Worm (Caenorhabditis elegans) whole organism, early embryonic: ENCODE results near the gene F25E5.2.

Experiments
- B0310.2 ChIP-seq: sonication (generic microtip); optimal IDR thresholded peaks from 2 replicates; lab custom pipeline; 2016; ENCODE audit warnings: mild to moderate bottlenecking, missing genetic modification characterization, missing compliant biosample characterization
- F13C5.2 ChIP-seq: sonication (generic microtip); optimal IDR thresholded peaks from 2 replicates; lab custom pipeline; 2017; ENCODE audit warnings: mild to moderate bottlenecking, missing genetic modification characterization, inconsistent platforms, missing compliant biosample characterization
- aly-1 ChIP-seq: sonication (generic microtip); optimal IDR thresholded peaks from 2 replicates; lab custom pipeline; 2016; ENCODE audit warnings: missing genetic modification characterization, missing compliant biosample characterization
- ama-1 ChIP-seq: fragments of 150-350 bp; optimal IDR thresholded peaks from 2 replicates; lab custom pipeline; 2014
- ceh-13 ChIP-seq: fragments of 200-800 bp; sonication (Bioruptor generic); optimal IDR thresholded peaks from 2 replicates; lab custom pipeline; 2018; ENCODE audit warnings: mild to moderate bottlenecking, missing genetic modification characterization, missing compliant biosample characterization
- ceh-36 ChIP-seq: sonication (generic microtip); optimal IDR thresholded peaks from 2 replicates; lab custom pipeline; 2016; ENCODE audit warnings: missing genetic modification characterization, inconsistent platforms, missing compliant biosample characterization
- ets-7 ChIP-seq: sonication (generic microtip); optimal IDR thresholded peaks from 2 replicates; lab custom pipeline; 2016; ENCODE audit warnings: missing genotype, missing genetic modification characterization, missing compliant biosample characterization
- flt-1 ChIP-seq: fragments of 200-800 bp; sonication (Bioruptor generic); IDR thresholded peaks from 2 replicates; pipeline ENCODE4 v1.3.6; 2022; ENCODE audit warnings: missing genetic modification characterization, missing compliant biosample characterization
- hmbx-1 ChIP-seq: sonication (generic microtip); optimal IDR thresholded peaks from 2 replicates; lab custom pipeline; 2016; ENCODE audit warnings: mild to moderate bottlenecking, missing genetic modification characterization, missing compliant biosample characterization
- hmg-4 ChIP-seq: fragments of 200-800 bp; sonication (Bioruptor generic); optimal IDR thresholded peaks from 2 replicates; lab custom pipeline; 2018; ENCODE audit warnings: mild to moderate bottlenecking, missing genetic modification characterization, missing compliant biosample characterization
- hnd-1 ChIP-seq: sonication (generic microtip); optimal IDR thresholded peaks from 2 replicates; lab custom pipeline; 2016; ENCODE audit warnings: missing genetic modification characterization, missing compliant biosample characterization
- pes-1 ChIP-seq: fragments of 200-800 bp; sonication (Bioruptor generic); IDR thresholded peaks from 2 replicates; pipeline ENCODE4 v1.3.6; 2022; ENCODE audit warnings: missing genetic modification reagents, missing genetic modification characterization, missing compliant biosample characterization
- scrt-1 ChIP-seq: fragments of 200-800 bp; sonication (Bioruptor generic); IDR thresholded peaks from 2 replicates; pipeline ENCODE4 v1.3.6; 2022; ENCODE audit warnings: missing genetic modification characterization, missing compliant biosample characterization
- sea-1 ChIP-seq: fragments of 200-800 bp; sonication (Bioruptor generic); conservative IDR thresholded peaks from 2 replicates; pipeline ENCODE4 v1.3.6; 2022; ENCODE audit warnings: missing genetic modification characterization, missing compliant biosample characterization
- tbx-11 ChIP-seq: fragments of 200-800 bp; sonication (Bioruptor generic); IDR thresholded peaks from 2 replicates; pipeline ENCODE4 v1.3.6; 2022; ENCODE audit warnings: missing genetic modification characterization, missing compliant biosample characterization
- tbx-37 ChIP-seq: fragments of 200-800 bp; sonication (Bioruptor generic); conservative IDR thresholded peaks from 2 replicates; pipeline ENCODE4 v1.3.6; 2022; ENCODE audit warnings: missing genetic modification reagents, missing genetic modification characterization, missing compliant biosample characterization
- tra-4 ChIP-seq: sonication (generic microtip); optimal IDR thresholded peaks from 2 replicates; lab custom pipeline; 2017; ENCODE audit warnings: missing genetic modification characterization, missing compliant biosample characterization

F25E5.2 gene

DNA sequence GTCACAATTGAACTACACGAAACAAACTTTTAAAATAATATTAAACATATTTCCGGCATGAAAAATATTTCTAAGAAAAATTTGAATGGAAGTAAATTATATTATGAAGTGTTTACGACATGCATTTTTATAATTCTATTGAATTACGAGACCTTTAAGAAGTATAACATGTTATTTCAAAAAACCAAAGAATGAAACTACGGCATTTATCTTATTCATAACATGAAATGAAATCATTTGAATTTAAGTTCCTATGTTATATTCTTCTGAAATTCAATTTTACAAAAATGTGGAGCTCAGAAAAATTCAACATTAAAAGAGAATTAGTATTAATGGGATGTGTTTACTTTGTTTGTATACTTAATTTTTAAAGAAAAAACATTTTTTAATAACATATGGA, 24.1 kb upstream of the F25E5.2 start, which contains the start of gene srw-71:
TSS of gene srw-71 (minus strand) at position 101 of the 400 bp plus-strand sequence.
- TF ChIP-seq sea-1 (GFP tag; lab: Robert Waterston, UW) (no peak), ama-1 (lab: Kevin White, UChicago) (no peak), F13C5.2 (no peak), ceh-36 (tag; lab: Kevin White, UChicago) (no peak), B0310.2 (no peak), flt-1 (GFP tag; lab: Robert Waterston, UW) (no peak), hnd-1 (tag; lab: Kevin White, UChicago) (no peak), tbx-11 (GFP tag; lab: Robert Waterston, UW) (no peak), ceh-13 (GFP tag; lab: Kevin White, UChicago) (no peak), scrt-1 (GFP tag; lab: Robert Waterston, UW) (no peak), aly-1 (tag; lab: Kevin White, UChicago) (no peak), ets-7 (tag; lab: Kevin White, UChicago) (no peak), tra-4 (no peak), tbx-37 (GFP tag; lab: Robert Waterston, UW) (no peak), pes-1 (no peak)

ce11 chrV:7432441-7433146, 22.5 kb upstream of the F25E5.2 start:
- no peak for TF ChIP-seq hmbx-1 (tag; lab: Kevin White, UChicago)
- TF ChIP-seq ceh-13 (GFP tag; lab: Kevin White, UChicago): no peak
- no peak for TF ChIP-seq tbx-37 (GFP tag; lab: Robert Waterston, UW)
- TF ChIP-seq pes-1: no peak
- TF ChIP-seq hnd-1 (tag; lab: Kevin White, UChicago): no peak
- no peak for TF ChIP-seq F13C5.2
- TF ChIP-seq ceh-36 (tag; lab: Kevin White, UChicago): no peak
- TF ChIP-seq flt-1 (GFP tag; lab: Robert Waterston, UW): no peak
- TF ChIP-seq tbx-11 (GFP tag; lab: Robert Waterston, UW): no peak
- TF ChIP-seq scrt-1 (GFP tag; lab: Robert Waterston, UW): no peak
- TF ChIP-seq tra-4: no peak
- TF ChIP-seq ama-1 (lab: Kevin White, UChicago): no peak
- TF ChIP-seq ets-7 (tag; lab: Kevin White, UChicago): no peak

DNA sequence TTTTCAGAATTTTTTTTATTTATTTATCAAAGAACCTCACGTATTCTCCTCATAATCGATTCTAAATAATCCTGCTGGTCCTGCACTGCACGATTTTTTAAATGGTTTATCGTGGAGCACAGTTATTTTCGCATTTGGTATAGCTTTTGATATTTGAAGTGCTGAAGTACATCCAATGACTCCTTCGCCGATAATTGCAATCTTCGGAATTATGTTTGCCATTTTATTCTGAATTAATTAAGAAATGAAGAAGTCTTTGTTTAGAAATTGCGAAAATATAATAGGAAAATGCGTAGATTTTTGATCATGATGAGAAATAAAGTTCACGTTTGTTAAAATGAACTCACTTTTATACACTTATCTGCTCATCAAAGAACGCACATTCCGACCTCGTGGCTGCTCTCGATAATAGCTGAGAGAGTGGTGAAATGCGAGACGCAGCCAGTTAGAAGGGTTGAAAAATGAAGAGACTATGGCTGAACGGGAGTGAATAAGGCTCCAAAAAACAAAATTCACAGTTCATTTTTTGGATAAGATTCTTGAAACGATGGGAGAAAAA, 20.2 kb upstream of the F25E5.2 start:
- no peak for TF ChIP-seq ceh-13 (GFP tag; lab: Kevin White, UChicago)
- TF ChIP-seq sea-1 (GFP tag; lab: Robert Waterston, UW): no peak
- TF ChIP-seq tbx-37 (GFP tag; lab: Robert Waterston, UW): no peak
- no peak for TF ChIP-seq aly-1 (tag; lab: Kevin White, UChicago)
- no peak for TF ChIP-seq F13C5.2
- no peak for TF ChIP-seq hmbx-1 (tag; lab: Kevin White, UChicago)
- TF ChIP-seq ceh-36 (tag; lab: Kevin White, UChicago): no peak
- no peak for TF ChIP-seq tbx-11 (GFP tag; lab: Robert Waterston, UW)
- no peak for TF ChIP-seq flt-1 (GFP tag; lab: Robert Waterston, UW)
- TF ChIP-seq ama-1 (lab: Kevin White, UChicago): no peak
- TF ChIP-seq ets-7 (tag; lab: Kevin White, UChicago): no peak

ce11 chrV:7435376-7436204, 19.5 kb upstream of the F25E5.2 start, which contains the start of the genes ddo-2 and F25E5.8:
Gene ddo-2 (minus strand): TSS chrV:7435705.
Gene F25E5.8 (plus strand): TSS chrV:7435930.
- TF ChIP-seq sea-1 (GFP tag; lab: Robert Waterston, UW): no peak
- TF ChIP-seq ama-1 (lab: Kevin White, UChicago): no peak
- no peak for TF ChIP-seq tbx-37 (GFP tag; lab: Robert Waterston, UW)
- no peak for TF ChIP-seq ceh-13 (GFP tag; lab: Kevin White, UChicago)
- TF ChIP-seq B0310.2: no peak
- no peak for TF ChIP-seq ceh-36 (tag; lab: Kevin White, UChicago)
- TF ChIP-seq hnd-1 (tag; lab: Kevin White, UChicago): no peak
- no peak for TF ChIP-seq tra-4
- no peak for TF ChIP-seq F13C5.2
- no peak for TF ChIP-seq ets-7 (tag; lab: Kevin White, UChicago)
- no peak for TF ChIP-seq tbx-11 (GFP tag; lab: Robert Waterston, UW)
- TF ChIP-seq aly-1 (tag; lab: Kevin White, UChicago): no peak
- TF ChIP-seq hmg-4 (GFP tag; lab: Kevin White, UChicago): no peak
- TF ChIP-seq flt-1 (GFP tag; lab: Robert Waterston, UW): no peak
- TF ChIP-seq scrt-1 (GFP tag; lab: Robert Waterston, UW): no peak
- no peak for TF ChIP-seq hmbx-1 (tag; lab: Kevin White, UChicago)

- no peak for TF ChIP-seq pes-1
- TF ChIP-seq F13C5.2: no peak
- no peak for TF ChIP-seq tbx-37 (GFP tag; lab: Robert Waterston, UW)
- TF ChIP-seq hnd-1 (tag; lab: Kevin White, UChicago): no peak
- no peak for TF ChIP-seq sea-1 (GFP tag; lab: Robert Waterston, UW)
- no peak for TF ChIP-seq flt-1 (GFP tag; lab: Robert Waterston, UW)
- TF ChIP-seq hmg-4 (GFP tag; lab: Kevin White, UChicago): no peak
- no peak for TF ChIP-seq ceh-36 (tag; lab: Kevin White, UChicago)
- no peak for TF ChIP-seq scrt-1 (GFP tag; lab: Robert Waterston, UW)
- no peak for TF ChIP-seq B0310.2
- TF ChIP-seq aly-1 (tag; lab: Kevin White, UChicago): no peak
- TF ChIP-seq hmbx-1 (tag; lab: Kevin White, UChicago): no peak
- TF ChIP-seq tbx-11 (GFP tag; lab: Robert Waterston, UW): no peak
- no peak for TF ChIP-seq ceh-13 (GFP tag; lab: Kevin White, UChicago)
These were observed 18.6 kb upstream of the F25E5.2 start for ce11 chrV:7436509-7436908.

- TF ChIP-seq hmg-4 (GFP tag; lab: Kevin White, UChicago) (no peak), F13C5.2 (no peak)
These were observed 18.2 kb upstream of the F25E5.2 start for ce11 chrV:7436911-7437310.
